Worm (Caenorhabditis elegans) whole organism, late embryonic: ENCODE measurements around the gene T05A7.7.
A peak's percentile ranks its signal among the peaks of the same experiment; 100 is the strongest.

Experiments
- C08G9.2 ChIP-seq: sonication (generic microtip); optimal IDR thresholded peaks from 2 replicates; lab custom pipeline; 2016; ENCODE audit warnings: mild to moderate bottlenecking, missing genetic modification characterization, moderate library complexity, missing compliant biosample characterization
- K09A11.1 ChIP-seq: sonication (generic microtip); optimal IDR thresholded peaks from 2 replicates; lab custom pipeline; 2017; ENCODE audit warnings: antibody characterized with exemption, mild to moderate bottlenecking, missing genetic modification characterization, missing compliant biosample characterization; ENCODE audit not compliant: insufficient read depth
- Y22D7AL.16 ChIP-seq: sonication (generic microtip); optimal IDR thresholded peaks from 2 replicates; lab custom pipeline; 2016; ENCODE audit warnings: missing genetic modification characterization, missing compliant biosample characterization
- ahr-1 ChIP-seq: sonication (generic microtip); optimal IDR thresholded peaks from 2 replicates; lab custom pipeline; 2016; ENCODE audit warnings: missing genetic modification characterization, missing compliant biosample characterization
- ama-1 ChIP-seq: fragments of 150-350 bp; optimal IDR thresholded peaks from 2 replicates; lab custom pipeline; 2014
- ceh-14 ChIP-seq: sonication (generic microtip); optimal IDR thresholded peaks from 2 replicates; lab custom pipeline; 2016; ENCODE audit warnings: missing genotype, missing genetic modification characterization, missing compliant biosample characterization
- ceh-18 ChIP-seq: sonication (generic microtip); optimal IDR thresholded peaks from 2 replicates; lab custom pipeline; 2016; ENCODE audit warnings: missing genetic modification characterization, missing compliant biosample characterization
- ceh-30 ChIP-seq: fragments of 150-350 bp; optimal IDR thresholded peaks from 2 replicates; lab custom pipeline; 2014; ENCODE audit warnings: missing biosample characterization, missing genetic modification characterization
- ceh-31 ChIP-seq: sonication (generic microtip); optimal IDR thresholded peaks from 2 replicates; lab custom pipeline; 2016; ENCODE audit warnings: missing genetic modification characterization, missing compliant biosample characterization
- ceh-48 ChIP-seq: sonication (generic microtip); optimal IDR thresholded peaks from 2 replicates; lab custom pipeline; 2016; ENCODE audit warnings: missing genetic modification characterization, inconsistent platforms, missing compliant biosample characterization
- ceh-6 ChIP-seq: fragments of 200-800 bp; sonication (Bioruptor generic); optimal IDR thresholded peaks from 2 replicates; lab custom pipeline; 2018; ENCODE audit warnings: mild to moderate bottlenecking, missing genetic modification characterization, missing compliant biosample characterization
- elt-2 ChIP-seq: sonication (generic microtip); optimal IDR thresholded peaks from 2 replicates; lab custom pipeline; 2016; ENCODE audit warnings: missing genetic modification reagents, missing genetic modification characterization, missing compliant biosample characterization
- elt-4 ChIP-seq: sonication (generic microtip); optimal IDR thresholded peaks from 2 replicates; lab custom pipeline; 2016; ENCODE audit warnings: missing genetic modification characterization, missing compliant biosample characterization
- ets-4 ChIP-seq: sonication (generic microtip); optimal IDR thresholded peaks from 2 replicates; lab custom pipeline; 2016; ENCODE audit warnings: missing genetic modification characterization, missing compliant biosample characterization
- eyg-1 ChIP-seq: sonication (generic microtip); optimal IDR thresholded peaks from 2 replicates; lab custom pipeline; 2016; ENCODE audit warnings: missing genotype, missing genetic modification characterization, missing compliant biosample characterization
- fax-1 ChIP-seq: sonication (generic microtip); optimal IDR thresholded peaks from 2 replicates; lab custom pipeline; 2016; ENCODE audit warnings: missing genotype, missing genetic modification characterization, missing compliant biosample characterization
- fkh-10 ChIP-seq: fragments of 150-350 bp; optimal IDR thresholded peaks from 2 replicates; lab custom pipeline; 2014; ENCODE audit warnings: missing biosample characterization, missing genetic modification reagents, missing genetic modification characterization
- gmeb-2 ChIP-seq: sonication (generic microtip); optimal IDR thresholded peaks from 2 replicates; lab custom pipeline; 2016; ENCODE audit warnings: missing genetic modification characterization, inconsistent platforms, missing compliant biosample characterization
- hlh-13 ChIP-seq: fragments of 200-800 bp; sonication (Bioruptor generic); optimal IDR thresholded peaks from 2 replicates; lab custom pipeline; 2018; ENCODE audit warnings: mild to moderate bottlenecking, missing genetic modification characterization, missing compliant biosample characterization
- hlh-15 ChIP-seq: sonication (generic microtip); optimal IDR thresholded peaks from 2 replicates; lab custom pipeline; 2016; ENCODE audit warnings: missing genetic modification characterization, missing compliant biosample characterization
- hlh-30 ChIP-seq: sonication (generic microtip); optimal IDR thresholded peaks from 2 replicates; lab custom pipeline; 2017; ENCODE audit warnings: antibody characterized with exemption, missing genetic modification characterization, missing compliant biosample characterization; ENCODE audit not compliant: insufficient read depth
- hlh-8 ChIP-seq: sonication (generic microtip); optimal IDR thresholded peaks from 2 replicates; lab custom pipeline; 2016; ENCODE audit warnings: missing genotype, missing genetic modification characterization, missing compliant biosample characterization
- lim-6 ChIP-seq: sonication (generic microtip); optimal IDR thresholded peaks from 2 replicates; lab custom pipeline; 2016; ENCODE audit warnings: missing genetic modification characterization, missing compliant biosample characterization
- nfya-1 ChIP-seq: sonication (generic microtip); optimal IDR thresholded peaks from 2 replicates; lab custom pipeline; 2017; ENCODE audit warnings: missing genetic modification characterization, mild to moderate bottlenecking, missing compliant biosample characterization, antibody characterized with exemption, moderate library complexity
- pax-1 ChIP-seq: fragments of 150-350 bp; optimal IDR thresholded peaks from 2 replicates; lab custom pipeline; 2014; ENCODE audit warnings: missing biosample characterization, missing genetic modification characterization
- pha-2 ChIP-seq: sonication (generic microtip); optimal IDR thresholded peaks from 2 replicates; lab custom pipeline; 2017; ENCODE audit warnings: mild to moderate bottlenecking, missing genetic modification characterization, missing compliant biosample characterization
- pha-4 ChIP-seq: fragments of 150-350 bp; optimal IDR thresholded peaks from 2 replicates; lab custom pipeline; 2018; ENCODE audit warnings: missing biosample characterization, missing genetic modification reagents, missing genetic modification characterization
- pros-1 ChIP-seq: fragments of 150-350 bp; optimal IDR thresholded peaks from 2 replicates; lab custom pipeline; 2014; ENCODE audit warnings: missing biosample characterization, missing genetic modification reagents, missing genetic modification characterization
- ref-2 ChIP-seq: sonication (generic microtip); optimal IDR thresholded peaks from 2 replicates; lab custom pipeline; 2016; ENCODE audit warnings: missing genetic modification characterization, missing compliant biosample characterization
- rnt-1 ChIP-seq: sonication (generic microtip); optimal IDR thresholded peaks from 2 replicates; lab custom pipeline; 2016; ENCODE audit warnings: missing genetic modification characterization, missing compliant biosample characterization
- sdc-2 ChIP-seq: sonication (generic microtip); optimal IDR thresholded peaks from 2 replicates; lab custom pipeline; 2016; ENCODE audit warnings: missing genotype, missing genetic modification characterization, missing compliant biosample characterization
- sox-2 ChIP-seq: fragments of 200-800 bp; sonication (Bioruptor generic); IDR thresholded peaks from 2 replicates; pipeline ENCODE4 v1.3.6; 2022; ENCODE audit warnings: missing genetic modification reagents, missing genetic modification characterization, missing compliant biosample characterization
- syd-9 ChIP-seq: sonication (generic microtip); optimal IDR thresholded peaks from 2 replicates; lab custom pipeline; 2016; ENCODE audit warnings: mild to moderate bottlenecking, missing genetic modification characterization, moderate library complexity, missing compliant biosample characterization
- tbx-2 ChIP-seq: sonication (generic microtip); optimal IDR thresholded peaks from 2 replicates; lab custom pipeline; 2016; ENCODE audit warnings: missing genetic modification characterization, missing compliant biosample characterization
- unc-42 ChIP-seq: sonication (generic microtip); optimal IDR thresholded peaks from 2 replicates; lab custom pipeline; 2016; ENCODE audit warnings: missing genotype, missing genetic modification characterization, missing compliant biosample characterization
- unc-55 ChIP-seq: sonication (generic microtip); optimal IDR thresholded peaks from 2 replicates; lab custom pipeline; 2017; ENCODE audit warnings: missing biosample characterization, missing genetic modification reagents, missing genetic modification characterization
- unc-86 ChIP-seq: sonication (generic microtip); optimal IDR thresholded peaks from 2 replicates; lab custom pipeline; 2016; ENCODE audit warnings: missing genetic modification characterization, missing compliant biosample characterization
- zip-5 ChIP-seq: sonication (generic microtip); optimal IDR thresholded peaks from 2 replicates; lab custom pipeline; 2016; ENCODE audit warnings: missing genetic modification characterization, missing compliant biosample characterization
- ztf-16 ChIP-seq: sonication (generic microtip); optimal IDR thresholded peaks from 2 replicates; lab custom pipeline; 2017; ENCODE audit warnings: missing genetic modification characterization, missing compliant biosample characterization

T05A7.7 gene

DNA sequence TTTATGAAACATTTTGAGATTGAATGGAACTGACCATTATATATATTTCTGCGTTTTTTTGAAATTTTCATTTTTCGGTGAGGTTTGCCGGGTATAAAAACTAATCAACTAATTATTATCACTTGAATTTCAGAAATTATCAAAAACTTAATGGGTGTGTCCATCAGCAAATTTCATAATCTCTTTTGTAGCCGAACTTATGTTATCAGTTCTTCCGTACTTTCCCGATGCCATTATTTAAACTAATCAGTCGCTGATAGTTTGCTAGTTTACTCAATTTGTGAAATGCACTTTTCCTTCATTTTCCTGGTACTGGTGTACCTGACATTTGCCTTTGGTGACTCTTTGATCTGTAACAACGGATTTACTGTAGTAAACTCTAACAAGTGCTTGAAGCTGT lies 7.1 kb downstream of the T05A7.7 start:
- TF ChIP-seq pax-1 (no peak), rnt-1 (no peak), pros-1 (no peak), elt-4 (no peak), ama-1 (no peak), hlh-8 (tag; lab: Kevin White, UChicago) (no peak), elt-2 (tag; lab: Kevin White, UChicago) (peak; percentile 64)
- TF ChIP-seq, all 69 proteins: peak for 1

DNA sequence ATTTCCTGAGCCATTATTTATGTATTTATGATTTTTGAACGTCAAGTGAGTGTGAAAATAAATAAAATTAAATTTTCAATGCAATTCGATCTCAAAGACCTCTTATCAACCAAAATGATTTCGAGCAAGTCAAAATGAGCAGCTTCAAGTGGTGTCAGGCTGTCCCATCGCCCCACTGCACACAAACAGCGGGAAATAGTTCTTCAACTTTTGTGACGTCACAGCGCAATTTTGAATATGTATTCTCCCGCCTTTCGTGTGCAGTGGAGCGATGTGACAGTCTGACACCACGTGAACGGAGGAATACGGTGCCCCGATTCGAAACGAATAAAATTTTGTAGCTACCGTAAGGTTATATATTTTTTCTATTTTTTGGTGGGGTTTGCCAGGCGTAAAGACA lies 7.6 kb downstream of the T05A7.7 start:
- TF ChIP-seq ama-1 = no peak
- TF ChIP-seq fkh-10 (GFP tag; lab: Kevin White, UChicago) = no peak

DNA sequence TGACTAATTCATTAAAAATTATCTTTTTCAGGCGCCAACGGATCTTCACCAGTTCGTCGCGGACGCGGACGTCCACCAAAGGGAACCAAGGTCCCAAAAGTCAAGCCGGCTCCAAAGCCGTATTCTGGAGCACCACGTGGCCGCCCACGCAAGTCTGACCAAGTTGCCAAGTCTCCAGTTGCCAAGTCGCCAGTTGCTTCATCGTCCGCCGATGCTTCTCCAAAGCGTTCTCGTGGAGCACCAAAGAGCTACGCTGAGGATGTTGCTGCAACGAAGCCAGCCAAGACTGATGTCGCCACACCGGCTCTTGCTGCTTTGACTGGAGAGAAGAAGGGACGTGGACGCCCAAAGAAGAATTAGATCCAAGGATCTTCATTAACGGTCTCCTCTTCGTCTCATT lies 8.0 kb downstream of the T05A7.7 start:
- TF ChIP-seq elt-2 (tag; lab: Kevin White, UChicago) = no peak
- TF ChIP-seq unc-86 = no peak
- no peak for TF ChIP-seq ahr-1 (tag; lab: Kevin White, UChicago)
- TF ChIP-seq hlh-30 (tag; lab: Kevin White, UChicago) = no peak
- no peak for TF ChIP-seq ets-4 (tag; lab: Kevin White, UChicago)
- TF ChIP-seq pha-4 (tag; lab: Kevin White, UChicago) = no peak
- no peak for TF ChIP-seq ceh-6
- no peak for TF ChIP-seq unc-55 (GFP tag; lab: Kevin White, UChicago)
- no peak for TF ChIP-seq ceh-31 (tag; lab: Kevin White, UChicago)
- TF ChIP-seq ztf-16 = no peak
- no peak for TF ChIP-seq pha-2
- no peak for TF ChIP-seq K09A11.1 (tag; lab: Kevin White, UChicago)
- no peak for TF ChIP-seq ceh-48 (tag; lab: Kevin White, UChicago)
- TF ChIP-seq C08G9.2 (tag; lab: Kevin White, UChicago) = no peak
- TF ChIP-seq hlh-8 (tag; lab: Kevin White, UChicago) = no peak
- no peak for TF ChIP-seq pros-1
- TF ChIP-seq hlh-15 (tag; lab: Kevin White, UChicago) = no peak
- TF ChIP-seq, all 69 proteins: peak for 0

DNA sequence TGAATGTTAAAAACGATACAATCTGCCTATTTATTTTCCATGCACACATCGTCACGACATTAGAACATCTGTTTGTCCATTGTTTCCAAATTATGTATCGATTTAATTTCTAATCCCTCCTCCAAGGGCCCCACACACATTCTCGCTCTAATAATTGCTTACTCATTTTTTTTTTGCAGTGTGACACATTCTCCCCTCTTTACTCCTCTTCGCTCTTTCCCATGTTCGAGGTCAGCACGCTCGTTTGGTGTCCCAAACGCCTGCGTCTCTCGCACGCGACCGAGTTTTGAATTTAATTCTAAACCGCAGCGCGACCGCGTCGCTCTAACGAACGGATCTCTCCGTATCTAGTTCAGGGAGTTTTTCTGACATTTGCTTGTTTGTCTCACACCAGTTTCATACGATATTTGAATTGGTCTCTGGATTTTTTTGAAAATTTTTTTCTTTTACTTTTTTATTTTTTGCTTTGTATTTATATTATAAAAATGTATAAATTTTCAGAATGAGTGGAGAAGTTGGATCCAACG lies 8.6 kb downstream of the T05A7.7 start, which contains the start of the genes clec-140 and hmg-11:
Gene clec-140, plus strand, starts transcription at position 477 of the 527 bp plus-strand sequence.
Gene hmg-11, plus strand, starts transcription at position 502 of the 527 bp plus-strand sequence.
- TF ChIP-seq sdc-2 (tag; lab: Kevin White, UChicago) (no peak), ceh-30 (no peak), tbx-2 (peak; percentile 71), hlh-30 (tag; lab: Kevin White, UChicago) (peak; percentile 54), sox-2 (peak; percentile 33; the same call in 1 of the 2 replicates), syd-9 (tag; lab: Kevin White, UChicago) (peak; percentile 37), elt-4 (no peak), Y22D7AL.16 (tag; lab: Kevin White, UChicago) (no peak), ceh-48 (tag; lab: Kevin White, UChicago) (peak; percentile 39), lim-6 (tag; lab: Kevin White, UChicago) (peak; percentile 31), nfya-1 (tag; lab: Kevin White, UChicago) (peak; percentile 64), rnt-1 (peak; percentile 68), zip-5 (tag; lab: Kevin White, UChicago) (no peak), unc-42 (peak; percentile 93), hlh-8 (tag; lab: Kevin White, UChicago) (peak; percentile 52), fax-1 (tag; lab: Kevin White, UChicago) (no peak), eyg-1 (tag; lab: Kevin White, UChicago) (peak; percentile 12), ref-2 (tag; lab: Kevin White, UChicago) (peak; percentile 57), ceh-18 (peak; percentile 17), ceh-14 (tag; lab: Kevin White, UChicago) (peak; percentile 63), elt-2 (tag; lab: Kevin White, UChicago) (peak; percentile 43), ztf-16 (no peak), ceh-31 (tag; lab: Kevin White, UChicago) (peak; percentile 63), gmeb-2 (no peak), hlh-13 (GFP tag; lab: Kevin White, UChicago) (no peak)
